Worm (Caenorhabditis elegans) whole organism, early embryonic: Measurements from ENCODE around the gene irld-57.

ENCODE experiments used
- B0310.2 ChIP-seq: sonication (generic microtip); optimal IDR thresholded peaks from 2 replicates; lab custom pipeline; 2016; ENCODE audit warnings: mild to moderate bottlenecking, missing genetic modification characterization, missing compliant biosample characterization
- F13C5.2 ChIP-seq: sonication (generic microtip); optimal IDR thresholded peaks from 2 replicates; lab custom pipeline; 2017; ENCODE audit warnings: mild to moderate bottlenecking, missing genetic modification characterization, inconsistent platforms, missing compliant biosample characterization
- ama-1 ChIP-seq: fragments of 150-350 bp; optimal IDR thresholded peaks from 2 replicates; lab custom pipeline; 2014
- ets-7 ChIP-seq: sonication (generic microtip); optimal IDR thresholded peaks from 2 replicates; lab custom pipeline; 2016; ENCODE audit warnings: missing genotype, missing genetic modification characterization, missing compliant biosample characterization
- flt-1 ChIP-seq: fragments of 200-800 bp; sonication (Bioruptor generic); IDR thresholded peaks from 2 replicates; pipeline ENCODE4 v1.3.6; 2022; ENCODE audit warnings: missing genetic modification characterization, missing compliant biosample characterization
- hmg-4 ChIP-seq: fragments of 200-800 bp; sonication (Bioruptor generic); optimal IDR thresholded peaks from 2 replicates; lab custom pipeline; 2018; ENCODE audit warnings: mild to moderate bottlenecking, missing genetic modification characterization, missing compliant biosample characterization
- hnd-1 ChIP-seq: sonication (generic microtip); optimal IDR thresholded peaks from 2 replicates; lab custom pipeline; 2016; ENCODE audit warnings: missing genetic modification characterization, missing compliant biosample characterization
- pes-1 ChIP-seq: fragments of 200-800 bp; sonication (Bioruptor generic); IDR thresholded peaks from 2 replicates; pipeline ENCODE4 v1.3.6; 2022; ENCODE audit warnings: missing genetic modification reagents, missing genetic modification characterization, missing compliant biosample characterization
- scrt-1 ChIP-seq: fragments of 200-800 bp; sonication (Bioruptor generic); IDR thresholded peaks from 2 replicates; pipeline ENCODE4 v1.3.6; 2022; ENCODE audit warnings: missing genetic modification characterization, missing compliant biosample characterization
- tbx-37 ChIP-seq: fragments of 200-800 bp; sonication (Bioruptor generic); conservative IDR thresholded peaks from 2 replicates; pipeline ENCODE4 v1.3.6; 2022; ENCODE audit warnings: missing genetic modification reagents, missing genetic modification characterization, missing compliant biosample characterization
- tra-4 ChIP-seq: sonication (generic microtip); optimal IDR thresholded peaks from 2 replicates; lab custom pipeline; 2017; ENCODE audit warnings: missing genetic modification characterization, missing compliant biosample characterization

DNA sequence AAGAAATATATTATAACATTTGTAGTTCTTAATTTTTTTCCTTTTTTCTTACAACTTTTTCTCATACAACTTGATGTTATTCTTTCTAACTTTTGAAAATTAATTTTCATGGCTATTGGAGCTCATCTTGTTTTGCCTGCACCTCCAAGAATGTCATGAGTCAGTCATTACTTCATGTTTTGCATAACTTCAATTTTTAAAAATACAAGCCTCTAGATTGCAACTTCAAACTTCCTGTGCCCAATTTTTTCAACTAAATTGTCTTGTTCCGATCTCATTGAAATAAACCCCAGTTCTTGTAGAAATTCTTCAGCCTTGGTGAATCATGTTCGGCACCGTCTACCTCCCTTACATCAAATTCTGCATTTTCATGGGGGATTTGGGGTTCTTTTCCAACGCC, 31.9 kb upstream of the irld-57 start, which contains the start of gene str-9:
- TF ChIP-seq flt-1 (GFP tag; lab: Robert Waterston, UW) (no peak), ama-1 (lab: Kevin White, UChicago) (no peak), scrt-1 (GFP tag; lab: Robert Waterston, UW) (no peak), hmg-4 (GFP tag; lab: Kevin White, UChicago) (no peak), tbx-37 (GFP tag; lab: Robert Waterston, UW) (no peak), ets-7 (no peak), B0310.2 (no peak), tra-4 (tag; lab: Kevin White, UChicago) (no peak), hnd-1 (tag; lab: Kevin White, UChicago) (no peak), pes-1 (GFP tag; lab: Robert Waterston, UW) (no peak), F13C5.2 (tag; lab: Kevin White, UChicago) (no peak)
